Worm (Caenorhabditis elegans): ENCODE data around the gene plc-1.

Gene plc-1

ce11 chrX:10772165-10772584, 66.3 kb downstream of the plc-1 start:
- TF ChIP-seq sem-4 (tag; optimal IDR thresholded peaks at IDR 0.05) (peak; percentile 59), egl-27 (tag; optimal IDR thresholded peaks at IDR 0.05) (peak; percentile 61), zag-1 (tag; optimal IDR thresholded peaks at IDR 0.05) (no peak), nhr-10 (tag; optimal IDR thresholded peaks at IDR 0.05) (no peak), nhr-77 (tag; optimal IDR thresholded peaks at IDR 0.05) (no peak), gmeb-1 (tag; optimal IDR thresholded peaks at IDR 0.05) (peak; percentile 70), lin-13 (GFP tag; optimal IDR thresholded peaks at IDR 0.05) (peak; percentile 6), sma-3 (GFP tag; optimal IDR thresholded peaks at IDR 0.05) (peak; percentile 85), F13H6.1 (tag; optimal IDR thresholded peaks at IDR 0.05) (peak; percentile 89), nhr-129 (tag; optimal IDR thresholded peaks at IDR 0.05) (peak; percentile 94), nhr-21 (tag; optimal IDR thresholded peaks at IDR 0.05) (peak; percentile 68), ZK546.5 (tag; optimal IDR thresholded peaks at IDR 0.05) (no peak), nhr-237 (tag; optimal IDR thresholded peaks at IDR 0.05) (no peak), elt-3 (tag; optimal IDR thresholded peaks at IDR 0.05) (no peak), nhr-25 (tag; optimal IDR thresholded peaks at IDR 0.05) (peak; percentile 73), unc-62 (GFP tag; optimal IDR thresholded peaks at IDR 0.05) (no peak), skn-1 (tag; optimal IDR thresholded peaks at IDR 0.05) (no peak), C34F6.9 (tag; optimal IDR thresholded peaks at IDR 0.05) (peak; percentile 52), snpc-4 (tag; optimal IDR thresholded peaks at IDR 0.05) (no peak), sma-9 (GFP tag; optimal IDR thresholded peaks at IDR 0.05) (peak; percentile 100), sma-9 (tag; optimal IDR thresholded peaks at IDR 0.05) (no peak), ceh-16 (tag; optimal IDR thresholded peaks at IDR 0.05) (no peak), elt-1 (tag; optimal IDR thresholded peaks at IDR 0.05) (no peak), lin-39 (tag; optimal IDR thresholded peaks at IDR 0.05) (peak; percentile 9), nhr-11 (tag; optimal IDR thresholded peaks at IDR 0.05) (no peak), ztf-4 (tag; optimal IDR thresholded peaks at IDR 0.05) (peak; percentile 80), blmp-1 (tag; optimal IDR thresholded peaks at IDR 0.05; ENCODE audit: insufficient read depth) (peak; percentile 18), nhr-6 (tag; optimal IDR thresholded peaks at IDR 0.05) (peak; percentile 47), ztf-1 (GFP tag; conservative IDR thresholded peaks at IDR 0.05) (no peak), fos-1 (tag; optimal IDR thresholded peaks at IDR 0.05) (peak; percentile 95), lin-11 (tag; optimal IDR thresholded peaks at IDR 0.05) (no peak), mbf-1 (tag; optimal IDR thresholded peaks at IDR 0.05) (no peak), crh-2 (tag; optimal IDR thresholded peaks at IDR 0.05) (peak; percentile 84), mdl-1 (tag; optimal IDR thresholded peaks at IDR 0.05) (peak in 1 of 2 experiments; percentile 20), lsy-2 (tag; optimal IDR thresholded peaks at IDR 0.05) (peak in 1 of 2 experiments; percentile 73), nhr-12 (tag; optimal IDR thresholded peaks at IDR 0.05) (no peak), nhr-23 (tag; optimal IDR thresholded peaks at IDR 0.05) (no peak), ama-1 (optimal IDR thresholded peaks at IDR 0.05) (peak; percentile 50), dmd-4 (tag; optimal IDR thresholded peaks at IDR 0.05) (no peak), R02D3.7 (tag; optimal IDR thresholded peaks at IDR 0.05) (no peak)

- TF ChIP-seq nhr-6 (tag; optimal IDR thresholded peaks at IDR 0.05) (peak; percentile 83), ceh-16 (tag; optimal IDR thresholded peaks at IDR 0.05) (no peak), ztf-4 (tag; optimal IDR thresholded peaks at IDR 0.05) (peak; percentile 66), unc-39 (tag; optimal IDR thresholded peaks at IDR 0.05) (no peak), peb-1 (tag; optimal IDR thresholded peaks at IDR 0.05) (no peak), fos-1 (tag; optimal IDR thresholded peaks at IDR 0.05) (peak; percentile 56), mbf-1 (tag; optimal IDR thresholded peaks at IDR 0.05) (no peak), lin-11 (tag; optimal IDR thresholded peaks at IDR 0.05) (peak; percentile 33), ceh-82 (tag; optimal IDR thresholded peaks at IDR 0.05) (no peak), skn-1 (tag; optimal IDR thresholded peaks at IDR 0.05) (no peak), snpc-4 (tag; optimal IDR thresholded peaks at IDR 0.05) (peak; percentile 55), unc-55 (GFP tag; optimal IDR thresholded peaks at IDR 0.05) (peak; percentile 86), lsy-2 (tag; optimal IDR thresholded peaks at IDR 0.05) (peak; percentile 40 to 90), nhr-12 (tag; optimal IDR thresholded peaks at IDR 0.05) (no peak), elt-3 (tag; optimal IDR thresholded peaks at IDR 0.05) (no peak), lin-13 (GFP tag; optimal IDR thresholded peaks at IDR 0.05) (peak; percentile 64), ztf-1 (GFP tag; conservative IDR thresholded peaks at IDR 0.05) (no peak), nhr-11 (tag; optimal IDR thresholded peaks at IDR 0.05) (peak; percentile 22), sma-3 (GFP tag; optimal IDR thresholded peaks at IDR 0.05) (peak; percentile 87), sma-9 (GFP tag; optimal IDR thresholded peaks at IDR 0.05) (peak; percentile 99), sma-9 (tag; optimal IDR thresholded peaks at IDR 0.05) (no peak), nhr-10 (tag; optimal IDR thresholded peaks at IDR 0.05) (no peak), aly-2 (tag; optimal IDR thresholded peaks at IDR 0.05) (no peak), nhr-23 (tag; optimal IDR thresholded peaks at IDR 0.05) (no peak), C34F6.9 (tag; optimal IDR thresholded peaks at IDR 0.05) (peak; percentile 95), nhr-25 (tag; optimal IDR thresholded peaks at IDR 0.05) (peak; percentile 84), mdl-1 (tag; optimal IDR thresholded peaks at IDR 0.05) (peak; percentile 30 to 79), ztf-11 (tag; optimal IDR thresholded peaks at IDR 0.05) (no peak), unc-62 (GFP tag; optimal IDR thresholded peaks at IDR 0.05) (no peak), mab-5 (tag; optimal IDR thresholded peaks at IDR 0.05) (peak; percentile 87), ama-1 (optimal IDR thresholded peaks at IDR 0.05) (peak; percentile 59), nhr-129 (tag; optimal IDR thresholded peaks at IDR 0.05) (peak; percentile 90), blmp-1 (tag; optimal IDR thresholded peaks at IDR 0.05; ENCODE audit: insufficient read depth) (peak; percentile 95), alr-1 (tag; optimal IDR thresholded peaks at IDR 0.05) (no peak), dmd-4 (tag; optimal IDR thresholded peaks at IDR 0.05) (no peak), nhr-77 (tag; optimal IDR thresholded peaks at IDR 0.05) (no peak), egl-27 (tag; optimal IDR thresholded peaks at IDR 0.05) (peak; percentile 89), sem-4 (tag; optimal IDR thresholded peaks at IDR 0.05) (peak; percentile 96), R02D3.7 (tag; optimal IDR thresholded peaks at IDR 0.05) (no peak), F13H6.1 (tag; optimal IDR thresholded peaks at IDR 0.05) (peak; percentile 97), zag-1 (tag; optimal IDR thresholded peaks at IDR 0.05) (peak; percentile 86), nhr-21 (tag; optimal IDR thresholded peaks at IDR 0.05) (peak; percentile 86)
Measured at ce11 chrX:10770988-10771496, 67.4 kb downstream of the plc-1 start.
